Worm (Caenorhabditis elegans) whole organism, young adult: Measurements from ENCODE around the gene btb-9.

Source experiments
- B0261.1 ChIP-seq: sonication (generic microtip); optimal IDR thresholded peaks from 2 replicates; lab custom pipeline; 2016; ENCODE audit warnings: mild to moderate bottlenecking, missing genetic modification characterization, moderate library complexity, missing compliant biosample characterization
- mcd-1 ChIP-seq: fragments of 200-800 bp; sonication (Bioruptor generic); IDR thresholded peaks from 2 replicates; pipeline ENCODE4 v1.3.6; 2022; ENCODE audit warnings: missing genetic modification reagents, missing genetic modification characterization, missing compliant biosample characterization
- xnd-1 ChIP-seq: sonication (generic microtip); optimal IDR thresholded peaks from 2 replicates; lab custom pipeline; 2016; ENCODE audit warnings: missing genotype, missing genetic modification reagents, missing genetic modification characterization, missing compliant biosample characterization

DNA sequence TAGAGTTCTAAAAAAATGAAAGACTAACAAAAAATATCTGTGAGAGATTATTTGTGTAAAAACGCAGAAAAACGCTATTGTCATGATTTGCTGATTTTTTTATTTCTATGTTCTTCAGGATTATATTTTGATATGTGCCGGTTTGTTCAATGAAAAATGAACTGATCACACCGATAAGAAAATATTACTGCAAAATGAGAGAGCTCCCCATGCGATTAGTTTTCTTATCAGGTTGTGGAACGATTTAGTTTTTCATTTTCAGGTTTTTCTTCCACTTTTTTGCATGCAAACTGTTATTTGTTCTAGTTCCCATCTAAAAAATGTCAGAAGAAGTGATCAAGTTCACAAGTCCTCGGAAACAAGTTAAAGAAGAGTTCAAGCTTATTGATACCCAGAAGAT is at the start of gene btb-9:
- no peak for TF ChIP-seq B0261.1 (tag; lab: Kevin White, UChicago)
- no peak for TF ChIP-seq mcd-1 (GFP tag; lab: Robert Waterston, UW)
- no peak for TF ChIP-seq xnd-1
